Fruit fly (Drosophila melanogaster): ENCODE measurements around the gene CG9107.

The CG9107 gene

dm6 chr2L:5975025-5975539, 49.3 kb downstream of the CG9107 start:
- TF ChIP-seq pad (GFP tag; optimal IDR thresholded peaks at IDR 0.05) (no peak), tj (GFP tag; optimal IDR thresholded peaks at IDR 0.05) (peak; percentile 26), Clk (GFP tag; optimal IDR thresholded peaks at IDR 0.05) (no peak), cnc (optimal IDR thresholded peaks at IDR 0.05) (no peak), CG7045 (GFP tag; optimal IDR thresholded peaks at IDR 0.05) (no peak), ovo (GFP tag; optimal IDR thresholded peaks at IDR 0.05) (no peak)

DNA sequence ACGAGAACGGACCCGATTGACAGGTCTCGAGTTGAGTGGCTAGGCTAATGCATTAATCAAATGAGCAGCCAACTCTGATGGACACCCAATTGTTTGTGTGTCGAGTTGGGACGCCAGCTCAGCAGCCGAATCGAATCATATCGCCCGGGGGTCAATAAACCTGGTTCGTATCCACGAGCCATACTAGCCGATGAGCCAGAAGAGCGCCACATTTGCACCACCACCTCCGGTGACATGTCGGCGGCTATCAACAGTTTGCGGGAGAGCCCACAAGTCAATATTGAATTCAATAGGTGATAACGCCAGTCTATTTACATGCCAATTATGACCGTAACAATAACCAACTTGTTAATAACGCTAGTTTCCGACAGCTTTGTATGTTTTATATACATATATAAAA, 50.2 kb downstream of the CG9107 start:
- TF ChIP-seq CG14711 (tag; optimal IDR thresholded peaks at IDR 0.05) = peak; percentile 52
- TF ChIP-seq CG7045 (GFP tag; optimal IDR thresholded peaks at IDR 0.05) = peak; percentile 73
- peak; percentile 46 for TF ChIP-seq cic (GFP tag; optimal IDR thresholded peaks at IDR 0.05)
- TF ChIP-seq Crg-1 (GFP tag; optimal IDR thresholded peaks at IDR 0.05) = peak; percentile 85
- TF ChIP-seq CG5204 (GFP tag; optimal IDR thresholded peaks at IDR 0.05) = no peak
- TF ChIP-seq Hr96 (GFP tag; optimal IDR thresholded peaks at IDR 0.05) = no peak
- peak; percentile 50 for TF ChIP-seq pad (GFP tag; optimal IDR thresholded peaks at IDR 0.05)
- no peak for TF ChIP-seq bab1 (GFP tag; optimal IDR thresholded peaks at IDR 0.05)
- TF ChIP-seq kay (GFP tag; ENCODE audit: borderline replicate concordance) = peak; percentile 89
- peak; percentile 76 for TF ChIP-seq CG12768 (GFP tag; optimal IDR thresholded peaks at IDR 0.05)
- TF ChIP-seq toe (GFP tag; optimal IDR thresholded peaks at IDR 0.05) = peak; percentile 12
- peak; percentile 41 for TF ChIP-seq CG1620 (GFP tag; optimal IDR thresholded peaks at IDR 0.05)
- TF ChIP-seq cnc (optimal IDR thresholded peaks at IDR 0.05) = no peak
- TF ChIP-seq Clk (GFP tag; optimal IDR thresholded peaks at IDR 0.05) = peak; percentile 59
- TF ChIP-seq ovo (GFP tag; optimal IDR thresholded peaks at IDR 0.05) = peak; percentile 79
- peak; percentile 4 for TF ChIP-seq tj (GFP tag; optimal IDR thresholded peaks at IDR 0.05)
- TF ChIP-seq Mnt (GFP tag; optimal IDR thresholded peaks at IDR 0.05) = peak; percentile 46
- peak; percentile 17 for TF ChIP-seq CG33017 (tag; optimal IDR thresholded peaks at IDR 0.05)
- peak; percentile 47 for TF ChIP-seq CG11617 (GFP tag; optimal IDR thresholded peaks at IDR 0.05)
- TF ChIP-seq CG7101 (tag; optimal IDR thresholded peaks at IDR 0.05) = peak; percentile 70
